Worm (Caenorhabditis elegans) whole organism, L3 larva: ENCODE results near the gene nlt-1.
A peak's percentile ranks its signal among the peaks of the same experiment; 100 is the strongest.

Experiments
- R02D3.7 ChIP-seq: fragments of 150-350 bp; optimal IDR thresholded peaks from 2 replicates; lab custom pipeline; 2014; ENCODE audit warnings: missing biosample characterization, missing genetic modification characterization
- ZK546.5 ChIP-seq: sonication (generic microtip); optimal IDR thresholded peaks from 2 replicates; lab custom pipeline; 2017; ENCODE audit warnings: missing biosample characterization, missing genetic modification characterization
- aly-2 ChIP-seq: fragments of 150-350 bp; optimal IDR thresholded peaks from 2 replicates; lab custom pipeline; 2014; ENCODE audit warnings: missing biosample characterization, missing genetic modification characterization
- ama-1 ChIP-seq: fragments of 150-350 bp; optimal IDR thresholded peaks from 2 replicates; lab custom pipeline; 2018
- ceh-28 ChIP-seq: fragments of 150-350 bp; optimal IDR thresholded peaks from 2 replicates; lab custom pipeline; 2014; ENCODE audit warnings: missing biosample characterization, missing genetic modification reagents, missing genetic modification characterization
- ceh-82 ChIP-seq: fragments of 150-350 bp; optimal IDR thresholded peaks from 2 replicates; lab custom pipeline; 2014; ENCODE audit warnings: missing biosample characterization, missing genetic modification characterization
- ceh-9 ChIP-seq: sonication (generic microtip); optimal IDR thresholded peaks from 2 replicates; lab custom pipeline; 2018; ENCODE audit warnings: missing biosample characterization, missing genetic modification characterization
- daf-12 ChIP-seq: fragments of 150-350 bp; optimal IDR thresholded peaks from 2 replicates; lab custom pipeline; 2014; ENCODE audit warnings: missing biosample characterization, missing genetic modification reagents, missing genetic modification characterization
- egl-27 ChIP-seq: sonication (generic microtip); optimal IDR thresholded peaks from 4 replicates; lab custom pipeline; 2017; ENCODE audit warnings: missing biosample characterization, missing genetic modification reagents, missing genetic modification characterization
- egl-5 ChIP-seq: fragments of 150-350 bp; optimal IDR thresholded peaks from 2 replicates; lab custom pipeline; 2017; ENCODE audit warnings: missing biosample characterization, missing genetic modification reagents, missing genetic modification characterization, inconsistent platforms
- elt-1 ChIP-seq: fragments of 150-350 bp; optimal IDR thresholded peaks from 2 replicates; lab custom pipeline; 2014; ENCODE audit warnings: missing biosample characterization, missing genetic modification characterization
- elt-2 ChIP-seq: sonication (generic microtip); optimal IDR thresholded peaks from 2 replicates; lab custom pipeline; 2016; ENCODE audit warnings: missing genetic modification reagents, mild to moderate bottlenecking, missing genetic modification characterization, missing compliant biosample characterization
- elt-3 ChIP-seq, 3 experiments: fragments of 150-350 bp in 1 of 3; sonication (generic microtip) in 2 of 3; optimal IDR thresholded peaks; 2 replicates in 2 of 3; 4 replicates in 1 of 3; lab custom pipeline; 2014 to 2017; ENCODE audit warnings: missing biosample characterization in 3 of 3, missing genetic modification characterization in 3 of 3
- eor-1 ChIP-seq, 2 experiments: fragments of 150-350 bp; optimal IDR thresholded peaks; 2 replicates each; lab custom pipeline; 2014 to 2018; ENCODE audit warnings: missing biosample characterization in 2 of 2, missing genetic modification characterization in 2 of 2
- fkh-10 ChIP-seq: sonication (generic microtip); optimal IDR thresholded peaks from 2 replicates; lab custom pipeline; 2017; ENCODE audit warnings: missing biosample characterization, missing genetic modification reagents, missing genetic modification characterization
- fkh-2 ChIP-seq: fragments of 150-350 bp; optimal IDR thresholded peaks from 2 replicates; lab custom pipeline; 2014; ENCODE audit warnings: missing biosample characterization, missing genetic modification reagents, missing genetic modification characterization
- fos-1 ChIP-seq: fragments of 150-350 bp; optimal IDR thresholded peaks from 2 replicates; lab custom pipeline; 2014; ENCODE audit warnings: missing biosample characterization, missing genetic modification characterization
- hmg-11 ChIP-seq: sonication (generic microtip); optimal IDR thresholded peaks from 2 replicates; lab custom pipeline; 2016; ENCODE audit warnings: missing genetic modification characterization, missing compliant biosample characterization
- lin-15B ChIP-seq: fragments of 150-350 bp; optimal IDR thresholded peaks from 2 replicates; lab custom pipeline; 2014; ENCODE audit warnings: missing biosample characterization, missing genetic modification characterization
- lin-39 ChIP-seq: fragments of 150-350 bp; optimal IDR thresholded peaks from 2 replicates; lab custom pipeline; 2018; ENCODE audit warnings: missing biosample characterization, missing genetic modification reagents, missing genetic modification characterization
- lsy-12 ChIP-seq: sonication (generic microtip); optimal IDR thresholded peaks from 2 replicates; lab custom pipeline; 2016; ENCODE audit warnings: mild to moderate bottlenecking, missing genetic modification characterization, missing compliant biosample characterization
- mdl-1 ChIP-seq: fragments of 150-350 bp; optimal IDR thresholded peaks from 2 replicates; lab custom pipeline; 2014; ENCODE audit warnings: missing biosample characterization, missing genetic modification characterization
- mml-1 ChIP-seq: fragments of 150-350 bp; sonication (generic microtip); optimal IDR thresholded peaks from 3 replicates; lab custom pipeline; 2014; ENCODE audit warnings: missing biosample characterization, missing genetic modification characterization
- nfya-1 ChIP-seq: sonication (generic microtip); optimal IDR thresholded peaks from 2 replicates; lab custom pipeline; 2017; ENCODE audit warnings: missing genetic modification characterization, mild to moderate bottlenecking, missing compliant biosample characterization, antibody characterized with exemption, moderate library complexity; ENCODE audit not compliant: insufficient read depth
- nhr-11 ChIP-seq: fragments of 150-350 bp; optimal IDR thresholded peaks from 2 replicates; lab custom pipeline; 2014; ENCODE audit warnings: missing biosample characterization, missing genetic modification characterization
- nhr-12 ChIP-seq: fragments of 150-350 bp; optimal IDR thresholded peaks from 2 replicates; lab custom pipeline; 2014; ENCODE audit warnings: missing biosample characterization, missing genetic modification characterization
- nhr-237 ChIP-seq: fragments of 150-350 bp; optimal IDR thresholded peaks from 2 replicates; lab custom pipeline; 2014; ENCODE audit warnings: missing biosample characterization, missing genetic modification characterization
- nhr-25 ChIP-seq: sonication (generic microtip); optimal IDR thresholded peaks from 2 replicates; lab custom pipeline; 2017; ENCODE audit warnings: missing biosample characterization, missing genetic modification characterization
- nhr-28 ChIP-seq: fragments of 150-350 bp; optimal IDR thresholded peaks from 2 replicates; lab custom pipeline; 2014; ENCODE audit warnings: missing biosample characterization, missing genetic modification characterization
- nhr-43 ChIP-seq: sonication (generic microtip); optimal IDR thresholded peaks from 2 replicates; lab custom pipeline; 2016; ENCODE audit warnings: mild to moderate bottlenecking, missing genetic modification characterization, missing compliant biosample characterization; ENCODE audit not compliant: poor library complexity, severe bottlenecking
- nhr-67 ChIP-seq: fragments of 150-350 bp; optimal IDR thresholded peaks from 2 replicates; lab custom pipeline; 2014; ENCODE audit warnings: missing biosample characterization, missing genetic modification characterization
- nhr-76 ChIP-seq: fragments of 150-350 bp; sonication (generic microtip); optimal IDR thresholded peaks from 5 replicates; lab custom pipeline; 2014; ENCODE audit warnings: missing biosample characterization, missing genetic modification characterization
- pha-4 ChIP-seq: fragments of 150-350 bp; optimal IDR thresholded peaks from 2 replicates; lab custom pipeline; 2014; ENCODE audit warnings: missing biosample characterization, missing genetic modification reagents, missing genetic modification characterization
- pqm-1 ChIP-seq: fragments of 150-350 bp; optimal IDR thresholded peaks from 2 replicates; lab custom pipeline; 2017; ENCODE audit warnings: missing biosample characterization, missing genetic modification characterization, inconsistent platforms
- sea-2 ChIP-seq: fragments of 150-350 bp; sonication (generic microtip); optimal IDR thresholded peaks from 4 replicates; lab custom pipeline; 2014; ENCODE audit warnings: missing biosample characterization, missing genetic modification reagents, missing genetic modification characterization
- skn-1 ChIP-seq: fragments of 150-350 bp; optimal IDR thresholded peaks from 2 replicates; lab custom pipeline; 2014; ENCODE audit warnings: missing biosample characterization, missing genetic modification characterization
- snpc-4 ChIP-seq: fragments of 150-350 bp; optimal IDR thresholded peaks from 2 replicates; lab custom pipeline; 2014; ENCODE audit warnings: missing biosample characterization, missing genetic modification characterization
- unc-62 ChIP-seq: fragments of 150-350 bp; sonication (generic microtip); optimal IDR thresholded peaks from 4 replicates; lab custom pipeline; 2014; ENCODE audit warnings: missing biosample characterization, missing genetic modification reagents, missing genetic modification characterization
- zag-1 ChIP-seq: fragments of 150-350 bp; optimal IDR thresholded peaks from 2 replicates; lab custom pipeline; 2014; ENCODE audit warnings: missing biosample characterization, missing genetic modification characterization
- ztf-11 ChIP-seq: fragments of 150-350 bp; optimal IDR thresholded peaks from 2 replicates; lab custom pipeline; 2014; ENCODE audit warnings: missing biosample characterization, missing genetic modification characterization
- ztf-4 ChIP-seq: fragments of 150-350 bp; optimal IDR thresholded peaks from 2 replicates; lab custom pipeline; 2014; ENCODE audit warnings: missing biosample characterization, missing genetic modification characterization

The nlt-1 gene

DNA sequence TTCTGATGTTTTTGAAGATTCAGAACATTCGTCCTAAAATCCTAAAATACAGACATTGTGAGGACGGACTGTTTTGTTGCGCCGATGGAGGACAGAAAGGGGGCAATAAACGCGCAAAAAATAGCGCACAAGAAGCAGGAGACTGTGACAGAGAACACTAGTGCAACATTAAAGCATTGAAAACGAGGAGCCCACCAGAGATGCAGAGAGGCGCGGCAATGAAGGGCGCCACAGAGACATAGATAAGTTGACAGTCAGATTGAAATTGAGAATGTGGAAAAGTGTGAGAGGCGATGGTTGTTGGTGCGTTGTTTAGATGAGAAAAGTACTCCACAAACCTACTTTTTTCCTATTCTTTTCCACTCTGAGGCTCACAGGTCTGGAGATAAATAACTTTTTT, 26.0 kb downstream of the nlt-1 start, which contains the start of gene aakg-5 (continued):
- no peak for TF ChIP-seq zag-1 (tag; lab: Kevin White, UChicago)
- peak; percentile 90 for TF ChIP-seq nfya-1 (tag; lab: Kevin White, UChicago)
- no peak for TF ChIP-seq ama-1
- no peak for TF ChIP-seq nhr-237 (tag; lab: Kevin White, UChicago)
- TF ChIP-seq egl-5 (tag; lab: Kevin White, UChicago): peak; percentile 93
- no peak for TF ChIP-seq fkh-2
- TF ChIP-seq nhr-12 (tag; lab: Kevin White, UChicago): no peak
- no peak for TF ChIP-seq mdl-1 (tag; lab: Kevin White, UChicago)
- peak; percentile 53 for TF ChIP-seq R02D3.7 (tag; lab: Kevin White, UChicago)
- no peak for TF ChIP-seq aly-2 (tag; lab: Kevin White, UChicago)
- no peak for TF ChIP-seq mml-1
- no peak for TF ChIP-seq ztf-11 (tag; lab: Kevin White, UChicago)
- no peak for TF ChIP-seq ZK546.5 (tag; lab: Kevin White, UChicago)
- no peak for TF ChIP-seq fos-1 (tag; lab: Kevin White, UChicago)
- peak in 1 of 3 experiments; percentile 21 for TF ChIP-seq elt-3 (tag; optimal IDR thresholded peaks at IDR 0.05; lab: Kevin White, UChicago)
- TF ChIP-seq snpc-4: peak; percentile 17
- TF ChIP-seq egl-27: peak; percentile 56
- TF ChIP-seq ztf-4 (tag; lab: Kevin White, UChicago): no peak

DNA sequence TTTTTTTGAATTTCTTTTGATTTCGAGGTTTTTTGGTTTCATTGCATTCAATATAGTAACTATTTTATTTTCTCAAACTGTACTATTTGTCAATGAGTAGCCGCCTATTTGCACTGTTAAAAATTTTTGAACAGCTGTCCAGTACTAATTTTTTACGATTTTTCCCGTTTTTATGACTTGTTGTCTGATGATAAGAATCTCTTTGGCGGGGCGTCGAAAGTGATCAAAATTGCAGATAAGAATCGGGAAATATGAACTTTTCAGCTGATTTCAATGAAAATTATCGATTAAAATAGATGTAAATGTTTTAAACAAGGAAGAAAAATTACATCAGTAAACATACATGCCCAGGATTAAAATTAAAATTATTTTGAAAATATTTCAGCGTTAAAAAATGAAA, 26.7 kb downstream of the nlt-1 start:
- TF ChIP-seq ceh-28 (peak; percentile 48), pqm-1 (tag; lab: Kevin White, UChicago) (peak; percentile 82), elt-2 (tag; lab: Kevin White, UChicago) (peak; percentile 89), elt-1 (tag; lab: Kevin White, UChicago) (peak; percentile 80), pha-4 (tag; lab: Kevin White, UChicago) (peak; percentile 43), elt-3 (tag; optimal IDR thresholded peaks at IDR 0.05; lab: Kevin White, UChicago) (no peak)

DNA sequence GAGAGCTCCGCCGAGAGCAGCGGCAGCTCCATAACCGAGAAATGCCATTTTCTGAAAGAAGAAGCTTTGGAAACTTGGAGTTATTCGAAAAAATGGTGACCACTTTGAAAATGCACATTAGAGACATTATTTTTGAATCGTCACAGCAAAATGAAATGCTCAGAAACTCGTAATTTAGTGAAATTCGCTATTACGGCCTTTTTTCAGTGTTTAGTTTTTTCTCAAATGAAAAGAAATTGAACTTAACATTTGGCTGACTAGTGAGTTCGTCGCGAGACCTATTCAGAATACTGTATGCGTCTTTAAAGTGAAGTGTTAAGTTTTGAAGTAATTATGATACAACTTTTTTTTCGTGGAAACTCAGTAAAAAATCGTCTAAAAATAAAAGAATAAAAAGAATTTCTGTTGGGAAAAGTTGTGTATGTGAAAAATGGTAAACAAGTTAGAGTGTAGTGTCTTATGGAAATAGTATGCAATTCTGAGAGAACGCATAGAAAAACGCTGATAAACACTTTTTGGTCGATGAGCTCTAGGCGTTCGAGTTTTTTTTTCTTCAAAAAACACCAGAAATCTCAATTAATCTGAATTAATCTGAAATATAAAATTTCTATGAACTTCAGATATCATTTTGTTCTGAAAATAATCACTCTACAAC, 30.4 kb downstream of the nlt-1 start, which contains the start of gene R53.5:
R53.5 (minus strand) TSS at position 51 of the 655 bp plus-strand sequence.
- TF ChIP-seq fos-1 (tag; lab: Kevin White, UChicago) (no peak), zag-1 (tag; lab: Kevin White, UChicago) (no peak), lin-15B (tag; lab: Kevin White, UChicago) (no peak), snpc-4 (no peak), elt-2 (tag; lab: Kevin White, UChicago) (peak; percentile 27), skn-1 (tag; lab: Kevin White, UChicago) (no peak), nhr-11 (tag; lab: Kevin White, UChicago) (no peak), hmg-11 (no peak), ZK546.5 (tag; lab: Kevin White, UChicago) (no peak), fkh-2 (no peak), pqm-1 (tag; lab: Kevin White, UChicago) (peak; percentile 61), R02D3.7 (tag; lab: Kevin White, UChicago) (no peak), pha-4 (tag; lab: Kevin White, UChicago) (peak; percentile 83)

DNA sequence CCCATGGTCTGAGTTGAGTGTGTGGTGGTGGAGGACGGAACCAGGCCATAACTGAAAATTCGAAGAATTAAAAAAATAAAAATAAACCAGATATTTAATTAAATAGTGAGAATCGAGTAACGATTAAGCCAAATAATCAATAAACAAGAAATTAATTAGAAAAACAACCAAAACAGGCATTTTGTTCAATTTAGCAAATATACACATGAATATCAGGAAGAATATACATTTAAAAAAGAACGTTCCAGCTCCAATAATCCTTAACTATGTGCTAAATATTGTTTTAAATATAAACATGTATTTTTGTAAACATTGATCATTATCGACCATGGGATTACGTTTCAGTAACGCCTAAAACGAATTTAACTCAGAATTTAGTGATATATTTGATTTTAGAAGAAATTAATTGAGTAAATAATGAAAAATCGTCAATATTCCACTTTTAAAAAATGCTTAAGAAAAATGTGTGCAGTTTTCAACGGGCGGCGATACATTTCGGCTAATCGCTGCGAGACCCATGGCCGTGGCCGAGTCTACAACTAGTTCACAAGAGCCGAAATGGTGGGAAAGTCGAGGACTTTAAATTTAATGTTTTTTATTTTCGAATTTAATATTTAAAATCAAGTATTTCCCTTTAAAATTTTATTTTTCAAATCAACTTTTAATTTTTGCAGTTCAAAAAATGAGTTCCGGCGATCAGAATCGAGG, 32.8 kb downstream of the nlt-1 start, which contains the start of the genes R53.4 and psf-1:
R53.4 (minus strand) TSS at position 51 of the 708 bp plus-strand sequence.
psf-1 (plus strand) TSS at position 675 of the 708 bp plus-strand sequence.
- TF ChIP-seq sea-2 (GFP tag; lab: Kevin White, UChicago): no peak
- no peak for TF ChIP-seq ztf-11 (tag; lab: Kevin White, UChicago)
- TF ChIP-seq pha-4 (tag; lab: Kevin White, UChicago): peak; percentile 85
- TF ChIP-seq nhr-76 (tag; lab: Kevin White, UChicago): no peak
- TF ChIP-seq zag-1 (tag; lab: Kevin White, UChicago): no peak
- no peak for TF ChIP-seq aly-2 (tag; lab: Kevin White, UChicago)
- TF ChIP-seq nhr-43: peak; percentile 56
- no peak for TF ChIP-seq mml-1
- TF ChIP-seq ceh-82 (tag; lab: Kevin White, UChicago): no peak
- TF ChIP-seq lsy-12 (tag; lab: Kevin White, UChicago): no peak
- no peak for TF ChIP-seq ztf-4 (tag; lab: Kevin White, UChicago)
- TF ChIP-seq elt-2 (tag; lab: Kevin White, UChicago): peak; percentile 30
- TF ChIP-seq elt-3 (tag; optimal IDR thresholded peaks at IDR 0.05; lab: Kevin White, UChicago): no peak
- peak; percentile 49 for TF ChIP-seq nhr-25 (tag; lab: Kevin White, UChicago)
- TF ChIP-seq ceh-28: no peak
- peak; percentile 90 for TF ChIP-seq lin-15B (tag; lab: Kevin White, UChicago)
- TF ChIP-seq unc-62: no peak
- TF ChIP-seq daf-12 (tag; lab: Kevin White, UChicago): no peak
- TF ChIP-seq eor-1 (tag; optimal IDR thresholded peaks at IDR 0.05; lab: Kevin White, UChicago): no peak
- no peak for TF ChIP-seq elt-1 (tag; lab: Kevin White, UChicago)
- no peak for TF ChIP-seq fkh-10 (GFP tag; lab: Kevin White, UChicago)
- no peak for TF ChIP-seq nhr-12 (tag; lab: Kevin White, UChicago)
- TF ChIP-seq R02D3.7 (tag; lab: Kevin White, UChicago): peak; percentile 2
- peak; percentile 86 for TF ChIP-seq nfya-1 (tag; lab: Kevin White, UChicago)
- TF ChIP-seq egl-27: no peak
- TF ChIP-seq fos-1 (tag; lab: Kevin White, UChicago): no peak
- TF ChIP-seq nhr-28 (tag; lab: Kevin White, UChicago): no peak
- no peak for TF ChIP-seq nhr-67
- peak; percentile 56 for TF ChIP-seq lin-39 (tag; lab: Kevin White, UChicago)
- no peak for TF ChIP-seq ZK546.5 (tag; lab: Kevin White, UChicago)
- no peak for TF ChIP-seq ceh-9 (tag; lab: Kevin White, UChicago)
- TF ChIP-seq mdl-1 (tag; lab: Kevin White, UChicago): no peak
- TF ChIP-seq snpc-4: peak; percentile 7
